Fruit fly (Drosophila melanogaster) Kc167 (cell line): ENCODE results near the gene CG4042.

Source experiments
- Myc ChIP-seq: fragments of >200 bp; optimal IDR thresholded peaks from 2 replicates; lab custom pipeline; 2017; ENCODE audit warnings: missing external identifiers
- Sin3A ChIP-seq: fragments of >200 bp; optimal IDR thresholded peaks from 2 replicates; lab custom pipeline; 2018; ENCODE audit warnings: missing external identifiers
- h ChIP-seq: fragments of >200 bp; optimal IDR thresholded peaks from 3 replicates; lab custom pipeline; 2018; ENCODE audit warnings: missing external identifiers
- insv ChIP-seq: fragments of >200 bp; optimal IDR thresholded peaks from 3 replicates; lab custom pipeline; 2018; ENCODE audit warnings: missing external identifiers
- psq ChIP-seq: fragments of >200 bp; optimal IDR thresholded peaks from 2 replicates; lab custom pipeline; 2017; ENCODE audit warnings: missing external identifiers

dm6 chr3L:20730323-20731238 lies 40.7 kb downstream of the CG4042 start, which contains the start of gene CG13252:
- no peak for TF ChIP-seq h (lab: Kevin White, UChicago)
- TF ChIP-seq psq (lab: Kevin White, UChicago), result no peak
- TF ChIP-seq insv (lab: Kevin White, UChicago), result no peak
- TF ChIP-seq Myc (lab: Kevin White, UChicago), result no peak
- TF ChIP-seq Sin3A (lab: Kevin White, UChicago), result no peak
